Worm (Caenorhabditis elegans) whole organism, L4 larva: ENCODE measurements around the gene mpdu-1.

Experiments
- F10B5.3 ChIP-seq: sonication (generic microtip); optimal IDR thresholded peaks from 2 replicates; lab custom pipeline; 2016; ENCODE audit warnings: mild to moderate bottlenecking, missing genetic modification characterization, missing compliant biosample characterization
- F26F4.8 ChIP-seq: fragments of 200-800 bp; sonication (Bioruptor generic); conservative IDR thresholded peaks from 2 replicates; pipeline ENCODE4 v1.3.6; 2022; ENCODE audit warnings: missing genetic modification characterization, missing compliant biosample characterization
- F44E2.7 ChIP-seq: fragments of 200-800 bp; sonication (Bioruptor generic); IDR thresholded peaks from 2 replicates; pipeline ENCODE4 v2.1.2; 2022; ENCODE audit warnings: missing genetic modification characterization, missing compliant biosample characterization
- Y105C5A.15 ChIP-seq: fragments of 200-800 bp; sonication (Bioruptor generic); IDR thresholded peaks from 2 replicates; pipeline ENCODE4 v1.3.6; 2022; ENCODE audit warnings: missing genetic modification characterization, missing compliant biosample characterization
- Y5F2A.4 ChIP-seq: fragments of 200-800 bp; sonication (Bioruptor generic); optimal IDR thresholded peaks from 2 replicates; lab custom pipeline; 2018; ENCODE audit warnings: mild to moderate bottlenecking, missing genetic modification characterization, missing compliant biosample characterization
- ZK337.2 ChIP-seq: fragments of 200-800 bp; sonication (Bioruptor generic); IDR thresholded peaks from 2 replicates; pipeline ENCODE4 v1.3.6; 2022; ENCODE audit warnings: missing genetic modification reagents, missing genetic modification characterization, missing compliant biosample characterization
- aha-1 ChIP-seq: fragments of 150-350 bp; peaks from one replicate; lab custom pipeline; 2014; ENCODE audit warnings: missing biosample characterization, missing genetic modification characterization
- arid-1 ChIP-seq: fragments of 200-800 bp; sonication (Bioruptor generic); conservative IDR thresholded peaks from 2 replicates; pipeline ENCODE4 v1.3.6; 2022; ENCODE audit warnings: missing genetic modification reagents, missing genetic modification characterization, missing compliant biosample characterization
- ceh-44 ChIP-seq: fragments of 200-800 bp; sonication (Bioruptor generic); IDR thresholded peaks from 2 replicates; pipeline ENCODE4 v1.3.6; 2022; ENCODE audit warnings: missing genetic modification reagents, missing genetic modification characterization, missing compliant biosample characterization
- ctbp-1 ChIP-seq: fragments of 200-800 bp; sonication (Bioruptor generic); IDR thresholded peaks from 2 replicates; pipeline ENCODE4 v1.3.6; 2022; ENCODE audit warnings: missing genetic modification reagents, missing genetic modification characterization, missing compliant biosample characterization
- daf-19 ChIP-seq: fragments of 200-800 bp; sonication (Bioruptor generic); conservative IDR thresholded peaks from 2 replicates; pipeline ENCODE4 v1.3.6; 2022; ENCODE audit warnings: missing genetic modification characterization, missing compliant biosample characterization
- dpl-1 ChIP-seq: fragments of 150-350 bp; optimal IDR thresholded peaks from 2 replicates; lab custom pipeline; 2014; ENCODE audit warnings: missing biosample characterization, missing genetic modification reagents, missing genetic modification characterization
- egl-27 ChIP-seq: sonication (generic microtip); optimal IDR thresholded peaks from 3 replicates; lab custom pipeline; 2017; ENCODE audit warnings: missing biosample characterization, missing genetic modification reagents, missing genetic modification characterization
- fos-1 ChIP-seq: fragments of 150-350 bp; optimal IDR thresholded peaks from 2 replicates; lab custom pipeline; 2014; ENCODE audit warnings: missing biosample characterization, missing genetic modification characterization
- hlh-30 ChIP-seq: sonication (generic microtip); optimal IDR thresholded peaks from 2 replicates; lab custom pipeline; 2017; ENCODE audit warnings: antibody characterized with exemption, mild to moderate bottlenecking, missing genetic modification characterization, missing compliant biosample characterization; ENCODE audit not compliant: insufficient read depth
- hmg-1.1 ChIP-seq: fragments of 200-800 bp; sonication (Bioruptor generic); IDR thresholded peaks from 2 replicates; pipeline ENCODE4 v1.3.6; 2022; ENCODE audit warnings: missing genetic modification reagents, missing genetic modification characterization, missing compliant biosample characterization
- lim-7 ChIP-seq: fragments of 200-800 bp; sonication (Bioruptor generic); IDR thresholded peaks from 2 replicates; pipeline ENCODE4 v1.3.6; 2022; ENCODE audit warnings: missing genetic modification characterization, missing compliant biosample characterization
- lin-39 ChIP-seq: fragments of 150-350 bp; optimal IDR thresholded peaks from 2 replicates; lab custom pipeline; 2014; ENCODE audit warnings: missing biosample characterization, missing genetic modification reagents, missing genetic modification characterization
- madf-5 ChIP-seq, 2 experiments: fragments of 200-800 bp; sonication (Bioruptor generic); IDR thresholded peaks; 2 replicates each; pipeline ENCODE4 v1.3.6; 2022; ENCODE audit warnings: missing compliant biosample characterization in 2 of 2, missing genetic modification characterization in 2 of 2
- madf-9 ChIP-seq: fragments of 200-800 bp; sonication (Bioruptor generic); conservative IDR thresholded peaks from 2 replicates; pipeline ENCODE4 v1.3.6; 2022; ENCODE audit warnings: missing genetic modification reagents, missing genetic modification characterization, missing compliant biosample characterization
- mdl-1 ChIP-seq, 2 experiments: fragments of 150-350 bp in 1 of 2; sonication (generic microtip) in 1 of 2; optimal IDR thresholded peaks; 2 replicates each; lab custom pipeline; 2014 to 2017; ENCODE audit warnings: missing biosample characterization in 2 of 2, missing genetic modification characterization in 2 of 2
- mep-1 ChIP-seq: fragments of 150-350 bp; sonication (generic microtip); optimal IDR thresholded peaks from 3 replicates; lab custom pipeline; 2014; ENCODE audit warnings: missing biosample characterization, missing genetic modification characterization
- saeg-2 ChIP-seq: fragments of 200-800 bp; sonication (Bioruptor generic); IDR thresholded peaks from 2 replicates; pipeline ENCODE4 v1.3.6; 2022; ENCODE audit warnings: missing genetic modification reagents, missing genetic modification characterization, missing compliant biosample characterization
- sdz-12 ChIP-seq: fragments of 200-800 bp; sonication (Bioruptor generic); optimal IDR thresholded peaks from 2 replicates; lab custom pipeline; 2018; ENCODE audit warnings: mild to moderate bottlenecking, missing genetic modification characterization, missing compliant biosample characterization
- set-16 ChIP-seq: fragments of 200-800 bp; sonication (Bioruptor generic); IDR thresholded peaks from 2 replicates; pipeline ENCODE4 v1.3.6; 2022; ENCODE audit warnings: missing genetic modification reagents, missing genetic modification characterization, missing compliant biosample characterization
- spr-1 ChIP-seq: sonication (generic microtip); optimal IDR thresholded peaks from 2 replicates; lab custom pipeline; 2016; ENCODE audit warnings: mild to moderate bottlenecking, missing genetic modification characterization, missing compliant biosample characterization
- spr-3 ChIP-seq: fragments of 200-800 bp; sonication (Bioruptor generic); optimal IDR thresholded peaks from 2 replicates; lab custom pipeline; 2018; ENCODE audit warnings: mild to moderate bottlenecking, missing genetic modification characterization, missing compliant biosample characterization
- tra-1 ChIP-seq: fragments of 200-800 bp; sonication (Bioruptor generic); IDR thresholded peaks from 2 replicates; pipeline ENCODE4 v1.3.6; 2022; ENCODE audit warnings: missing genetic modification reagents, missing genetic modification characterization, missing compliant biosample characterization
- unc-39 ChIP-seq: sonication (generic microtip); optimal IDR thresholded peaks from 2 replicates; lab custom pipeline; 2017; ENCODE audit warnings: missing biosample characterization, missing genetic modification characterization
- unc-62 ChIP-seq, 3 experiments: fragments of 150-350 bp in 1 of 3; sonication (generic microtip); optimal IDR thresholded peaks in 2 of 3; peaks in 1 of 3; 1 replicate in 1 of 3; 2 replicates in 2 of 3; lab custom pipeline; 2014 to 2017; ENCODE audit warnings: missing biosample characterization in 3 of 3, missing genetic modification characterization in 3 of 3, missing genetic modification reagents in 3 of 3, missing genotype in 1 of 3
- zip-11 ChIP-seq: fragments of 200-800 bp; sonication (Bioruptor generic); IDR thresholded peaks from 2 replicates; pipeline ENCODE4 v1.3.6; 2022; ENCODE audit warnings: missing genetic modification characterization, missing compliant biosample characterization
- zip-2 ChIP-seq: fragments of 150-350 bp; optimal IDR thresholded peaks from 2 replicates; lab custom pipeline; 2014; ENCODE audit warnings: missing biosample characterization, missing genetic modification characterization
- ztf-7 ChIP-seq: fragments of 150-350 bp; optimal IDR thresholded peaks from 2 replicates; lab custom pipeline; 2014; ENCODE audit warnings: missing biosample characterization, missing genetic modification characterization

Gene mpdu-1

ce11 chrV:8325906-8326305, 33.1 kb downstream of the mpdu-1 start:
- TF ChIP-seq ztf-7 (tag; lab: Kevin White, UChicago) (no peak), egl-27 (no peak), set-16 (peak; percentile 74)

DNA sequence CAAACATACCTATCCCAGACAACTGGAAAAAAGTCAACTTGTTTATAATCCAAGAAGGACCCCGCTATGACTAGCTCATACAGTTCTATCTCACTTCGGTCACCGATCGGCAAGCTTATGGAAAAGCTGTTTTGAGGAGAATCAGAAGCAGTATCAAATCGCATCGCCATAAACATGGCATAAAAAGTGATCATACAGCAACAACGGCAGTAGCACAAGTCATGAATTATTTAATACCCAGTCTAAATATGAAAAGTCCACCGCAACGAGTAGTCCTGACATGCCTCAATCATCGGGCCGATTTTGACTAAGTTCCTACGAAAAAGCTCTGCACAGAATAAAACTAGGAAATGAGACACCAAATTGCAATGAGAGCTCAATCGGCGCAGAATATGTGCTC, 35.4 kb downstream of the mpdu-1 start:
- TF ChIP-seq zip-11 = no peak
- TF ChIP-seq aha-1 = peak; percentile 95
- TF ChIP-seq fos-1 (tag; lab: Kevin White, UChicago) = no peak
- peak in 1 of 2 experiments; percentile 69 for TF ChIP-seq unc-62 (GFP tag; optimal IDR thresholded peaks at IDR 0.05 in 1 of 2; lab: Kevin White, UChicago)
- no peak for TF ChIP-seq unc-62 (tag; optimal IDR thresholded peaks at IDR 0.05; lab: Kevin White, UChicago)
- no peak for TF ChIP-seq hmg-1.1 (GFP tag; lab: Robert Waterston, UW)
- no peak for TF ChIP-seq mep-1 (tag; lab: Kevin White, UChicago)

DNA sequence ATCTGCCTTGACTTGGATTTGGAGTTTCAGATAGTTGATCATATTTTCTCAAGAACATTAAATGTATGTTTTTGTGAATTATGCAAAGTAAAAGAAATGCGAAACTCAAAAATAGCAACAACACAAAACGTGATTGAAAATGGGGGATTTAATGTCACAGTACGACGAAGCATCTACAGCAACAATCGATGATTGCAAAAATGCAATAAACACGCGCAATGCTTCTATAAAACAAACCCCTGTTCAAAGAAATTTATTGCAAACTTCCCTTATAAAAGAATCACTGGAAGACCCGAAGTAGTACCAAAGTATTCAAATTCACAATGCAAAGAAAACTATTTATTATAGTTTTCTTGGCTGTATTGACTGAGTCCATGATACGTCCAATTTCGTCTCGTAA, 40.8 kb downstream of the mpdu-1 start, which contains the start of gene clec-219:
TSS of gene clec-219 (plus strand) at position 301 of the 400 bp plus-strand sequence.
- TF ChIP-seq hlh-30 (tag; lab: Kevin White, UChicago) (no peak), ZK337.2 (no peak), mdl-1 (tag; optimal IDR thresholded peaks at IDR 0.05; lab: Kevin White, UChicago) (no peak), Y5F2A.4 (no peak), lin-39 (tag; lab: Kevin White, UChicago) (no peak), ctbp-1 (GFP tag; lab: Robert Waterston, UW) (no peak), spr-1 (tag; lab: Kevin White, UChicago) (no peak), unc-39 (no peak), saeg-2 (no peak), daf-19 (no peak), dpl-1 (GFP tag; lab: Kevin White, UChicago) (no peak), ztf-7 (tag; lab: Kevin White, UChicago) (no peak), fos-1 (tag; lab: Kevin White, UChicago) (no peak), zip-2 (tag; lab: Kevin White, UChicago) (no peak), spr-3 (GFP tag; lab: Kevin White, UChicago) (no peak), sdz-12 (GFP tag; lab: Kevin White, UChicago) (no peak), F10B5.3 (tag; lab: Kevin White, UChicago) (no peak), Y105C5A.15 (GFP tag; lab: Robert Waterston, UW) (no peak)

ce11 chrV:8314782-8315181, 44.2 kb downstream of the mpdu-1 start:
- TF ChIP-seq ZK337.2 (peak; percentile 46; the same call in 1 of the 2 replicates), lim-7 (GFP tag; lab: Robert Waterston, UW) (peak; percentile 67), tra-1 (GFP tag; lab: Robert Waterston, UW) (peak; percentile 22; the same call in 1 of the 2 replicates), madf-9 (0 out of 2 replicates have a peak, but pooled peaks have one; percentile 42), F26F4.8 (peak; percentile 65; the same call in 1 of the 2 replicates), arid-1 (GFP tag; lab: Robert Waterston, UW) (peak; percentile 30; the same call in 1 of the 2 replicates), F44E2.7 (GFP tag; lab: Robert Waterston, UW) (peak; percentile 38; the same call in 1 of the 2 replicates), ceh-44 (GFP tag; lab: Robert Waterston, UW) (peak; percentile 38; the same call in 1 of the 2 replicates), madf-5 (GFP tag; IDR thresholded peaks at IDR 0.05; lab: Robert Waterston, UW) (peak in 1 of 2 experiments; percentile 49; a peak in 1 of 4 replicates), Y105C5A.15 (GFP tag; lab: Robert Waterston, UW) (peak; percentile 37; the same call in 1 of the 2 replicates)

- no peak for TF ChIP-seq mep-1 (tag; lab: Kevin White, UChicago)
- TF ChIP-seq, all 104 proteins: peak for 0
Observed at ce11 chrV:8311210-8311609, 47.8 kb downstream of the mpdu-1 start, which contains the start of gene W02D7.12. Gene W02D7.12, plus strand, starts transcription at chrV:8311510.
